Fruit fly (Drosophila melanogaster): ENCODE measurements around the gene Nthl1.

- no peak for TF ChIP-seq D1 (tag; optimal IDR thresholded peaks at IDR 0.05)
- peak; percentile 89 for TF ChIP-seq EcR (GFP tag; optimal IDR thresholded peaks at IDR 0.05)
- TF ChIP-seq Ets98B (GFP tag; IDR thresholded peaks at IDR 0.05), result peak; percentile 74
- peak; percentile 66 for TF ChIP-seq CG34367 (tag; optimal IDR thresholded peaks at IDR 0.05)
- peak; percentile 81 for TF ChIP-seq CG8301 (tag; optimal IDR thresholded peaks at IDR 0.05)
- TF ChIP-seq CG9948 (tag; optimal IDR thresholded peaks at IDR 0.05), result peak; percentile 74
- peak; percentile 83 for TF ChIP-seq fd96Ca (GFP tag; IDR thresholded peaks at IDR 0.05)
- peak; percentile 72 for TF ChIP-seq CG8159 (tag; optimal IDR thresholded peaks at IDR 0.05)
- TF ChIP-seq gl (tag; optimal IDR thresholded peaks at IDR 0.05), result peak; percentile 57
- TF ChIP-seq CG14655 (GFP tag; optimal IDR thresholded peaks at IDR 0.05), result no peak
These were observed 5.2 kb downstream of the Nthl1 start, which contains the start of gene Mtp for dm6 chr2L:20922196-20923087.

Data from whole organism, pupa.